Fruit fly (Drosophila melanogaster) whole organism, embryonic: Measurements from ENCODE around the gene CG7332.

Experiments
- ATbp ChIP-seq: fragments of 200-800 bp; sonication (Bioruptor generic); optimal IDR thresholded peaks from 2 replicates; lab custom pipeline; 2017; ENCODE audit warnings: missing biosample characterization, mild to moderate bottlenecking, missing genetic modification characterization, missing genetic modification reagents
- CG12219 ChIP-seq: fragments of 200-800 bp; sonication (Bioruptor generic); optimal IDR thresholded peaks from 3 replicates; lab custom pipeline; 2018; ENCODE audit warnings: missing biosample characterization, mild to moderate bottlenecking, missing genetic modification characterization
- CG12769 ChIP-seq: fragments of 200-800 bp; sonication (Bioruptor generic); optimal IDR thresholded peaks from 2 replicates; lab custom pipeline; 2019; ENCODE audit warnings: missing biosample characterization, mild to moderate bottlenecking, missing genetic modification characterization, moderate library complexity
- CG13894 ChIP-seq: fragments of 200-800 bp; sonication (Bioruptor generic); optimal IDR thresholded peaks from 3 replicates; lab custom pipeline; 2018; ENCODE audit warnings: missing biosample characterization, mild to moderate bottlenecking, missing genetic modification characterization, moderate library complexity
- CG14667 ChIP-seq: fragments of 200-800 bp; sonication (Bioruptor generic); IDR thresholded peaks from 2 replicates; pipeline ENCODE4 v1.3.6; 2022; ENCODE audit warnings: missing biosample characterization, missing genetic modification characterization
- CG15011 ChIP-seq: fragments of 200-800 bp; sonication (Bioruptor generic); optimal IDR thresholded peaks from 3 replicates; lab custom pipeline; 2018; ENCODE audit warnings: missing biosample characterization, mild to moderate bottlenecking, missing genetic modification characterization
- CG15479 ChIP-seq: fragments of 200-800 bp; sonication (Bioruptor generic); optimal IDR thresholded peaks from 3 replicates; lab custom pipeline; 2019; ENCODE audit warnings: missing biosample characterization, mild to moderate bottlenecking, missing genetic modification characterization, moderate library complexity
- CG2889 ChIP-seq: fragments of 200-800 bp; sonication (Bioruptor generic); IDR thresholded peaks from 3 replicates; pipeline ENCODE4 v1.3.6; 2022; ENCODE audit warnings: missing biosample characterization, missing genetic modification characterization
- CG30020 ChIP-seq: fragments of 200-800 bp; optimal IDR thresholded peaks from 2 replicates; lab custom pipeline; 2019; ENCODE audit warnings: missing biosample characterization, mild to moderate bottlenecking, missing genetic modification characterization, moderate library complexity
- CG32772 ChIP-seq: fragments of 200-800 bp; sonication (Bioruptor generic); IDR thresholded peaks from 2 replicates; pipeline ENCODE4 v1.3.6; 2022; ENCODE audit warnings: missing biosample characterization, missing genetic modification characterization
- CG3407 ChIP-seq: fragments of 200-800 bp; sonication (Bioruptor generic); optimal IDR thresholded peaks from 2 replicates; lab custom pipeline; 2018; ENCODE audit warnings: missing biosample characterization, mild to moderate bottlenecking, missing genetic modification characterization
- CG7357 ChIP-seq: fragments of 200-800 bp; sonication (Bioruptor generic); IDR thresholded peaks from 3 replicates; pipeline ENCODE4 v1.3.6; 2022; ENCODE audit warnings: missing biosample characterization, missing genetic modification characterization
- CG7556 ChIP-seq: fragments of 200-800 bp; sonication (Bioruptor generic); optimal IDR thresholded peaks from 2 replicates; lab custom pipeline; 2017; ENCODE audit warnings: missing biosample characterization, mild to moderate bottlenecking, missing genetic modification characterization
- CG7839 ChIP-seq: fragments of 200-800 bp; sonication (Bioruptor generic); optimal IDR thresholded peaks from 3 replicates; lab custom pipeline; 2018; ENCODE audit warnings: missing biosample characterization, mild to moderate bottlenecking, missing genetic modification characterization, moderate library complexity
- CG8089 ChIP-seq: fragments of 200-800 bp; sonication (Bioruptor generic); optimal IDR thresholded peaks from 3 replicates; lab custom pipeline; 2016; ENCODE audit warnings: missing biosample characterization, missing genetic modification characterization
- CG8478 ChIP-seq: fragments of >200 bp; optimal IDR thresholded peaks from 2 replicates; lab custom pipeline; 2018
- CG9215 ChIP-seq: fragments of 200-800 bp; sonication (Bioruptor generic); IDR thresholded peaks from 2 replicates; pipeline ENCODE4 v1.3.6; 2022; ENCODE audit warnings: missing biosample characterization, missing genetic modification characterization
- Chrac-16 ChIP-seq: fragments of 200-800 bp; sonication (Bioruptor generic); optimal IDR thresholded peaks from 3 replicates; lab custom pipeline; 2016; ENCODE audit warnings: missing biosample characterization, missing genetic modification characterization
- Dbx ChIP-seq: fragments of 200-800 bp; sonication (Bioruptor generic); IDR thresholded peaks from 3 replicates; pipeline ENCODE4 v1.3.6; 2022; ENCODE audit warnings: missing biosample characterization, missing genetic modification characterization
- Eip74EF ChIP-seq, 2 experiments: fragments of 200-800 bp in 1 of 2; fragments of >200 bp in 1 of 2; sonication (Bioruptor generic) in 1 of 2; optimal IDR thresholded peaks; 2 replicates each; lab custom pipeline; 2017 to 2019; ENCODE audit warnings: missing biosample characterization in 2 of 2, missing genetic modification characterization in 2 of 2, mild to moderate bottlenecking in 1 of 2, moderate library complexity in 1 of 2
- H15 ChIP-seq: fragments of 200-800 bp; sonication (Bioruptor generic); IDR thresholded peaks from 3 replicates; pipeline ENCODE4 v1.3.6; 2022; ENCODE audit warnings: missing biosample characterization, missing genetic modification characterization
- Lim3 ChIP-seq: fragments of 200-800 bp; sonication (Bioruptor generic); IDR thresholded peaks from 2 replicates; pipeline ENCODE4 v1.3.6; 2022; ENCODE audit warnings: missing biosample characterization, missing genetic modification characterization
- Mad ChIP-seq: fragments of 200-800 bp; sonication (Bioruptor generic); optimal IDR thresholded peaks from 2 replicates; lab custom pipeline; 2016; ENCODE audit warnings: missing biosample characterization, missing genetic modification characterization
- Max ChIP-seq: fragments of 200-800 bp; sonication (Bioruptor generic); optimal IDR thresholded peaks from 2 replicates; lab custom pipeline; 2016; ENCODE audit warnings: missing biosample characterization, mild to moderate bottlenecking, missing genetic modification characterization
- Ptx1 ChIP-seq: fragments of 200-800 bp; sonication (Bioruptor generic); IDR thresholded peaks from 2 replicates; pipeline ENCODE4 v1.3.6; 2022; ENCODE audit warnings: missing biosample characterization, missing genetic modification characterization
- Side ChIP-seq: fragments of 200-800 bp; sonication (Bioruptor generic); optimal IDR thresholded peaks from 2 replicates; lab custom pipeline; 2016; ENCODE audit warnings: missing biosample characterization, missing genetic modification characterization
- Trl ChIP-seq, 3 experiments: fragments of >200 bp in 2 of 3; fragments of 200-800 bp in 1 of 3; sonication (Bioruptor generic) in 1 of 3; optimal IDR thresholded peaks; 2 replicates in 1 of 3; 3 replicates in 2 of 3; lab custom pipeline; 2016 to 2017; ENCODE audit warnings: missing biosample characterization in 1 of 3, missing genetic modification characterization in 1 of 3
- Vsx1 ChIP-seq: fragments of 200-800 bp; sonication (Bioruptor generic); optimal IDR thresholded peaks from 2 replicates; lab custom pipeline; 2017; ENCODE audit warnings: missing biosample characterization, mild to moderate bottlenecking, missing genetic modification characterization, missing genetic modification reagents
- Xbp1 ChIP-seq: fragments of 200-800 bp; sonication (Bioruptor generic); optimal IDR thresholded peaks from 3 replicates; lab custom pipeline; 2016; ENCODE audit warnings: missing biosample characterization, mild to moderate bottlenecking, missing genetic modification characterization
- Xrp1 ChIP-seq: fragments of 200-800 bp; sonication (Bioruptor generic); IDR thresholded peaks from 2 replicates; pipeline ENCODE4 v1.3.6; 2022; ENCODE audit warnings: missing biosample characterization, missing genetic modification characterization
- ato ChIP-seq: fragments of 200-800 bp; sonication (Bioruptor generic); IDR thresholded peaks from 2 replicates; pipeline ENCODE4 v1.3.6; 2022; ENCODE audit warnings: missing biosample characterization, missing genetic modification characterization; ENCODE audit not compliant: partially characterized antibody
- bab2 ChIP-seq: fragments of 200-800 bp; sonication (Bioruptor generic); optimal IDR thresholded peaks from 2 replicates; lab custom pipeline; 2016; ENCODE audit warnings: missing biosample characterization, missing genetic modification characterization
- dmrt99B ChIP-seq: fragments of 200-800 bp; sonication (Bioruptor generic); optimal IDR thresholded peaks from 2 replicates; lab custom pipeline; 2018; ENCODE audit warnings: missing biosample characterization, mild to moderate bottlenecking, missing genetic modification characterization, moderate library complexity
- gcm ChIP-seq: fragments of 200-800 bp; sonication (Bioruptor generic); optimal IDR thresholded peaks from 2 replicates; lab custom pipeline; 2019; ENCODE audit warnings: missing biosample characterization, mild to moderate bottlenecking, missing genetic modification characterization, moderate library complexity
- grau ChIP-seq: fragments of 200-800 bp; optimal IDR thresholded peaks from 3 replicates; lab custom pipeline; 2019; ENCODE audit warnings: missing biosample characterization, mild to moderate bottlenecking, missing genetic modification characterization, moderate library complexity
- ham ChIP-seq: fragments of 200-800 bp; sonication (Bioruptor generic); IDR thresholded peaks from 2 replicates; pipeline ENCODE4 v1.3.6; 2022; ENCODE audit warnings: missing biosample characterization, missing genetic modification characterization
- jigr1 ChIP-seq: fragments of 200-800 bp; sonication (Bioruptor generic); IDR thresholded peaks from 3 replicates; pipeline ENCODE4 v1.3.6; 2022; ENCODE audit warnings: missing biosample characterization, missing genetic modification characterization
- kni ChIP-seq: fragments of 200-800 bp; sonication (Bioruptor generic); optimal IDR thresholded peaks from 3 replicates; lab custom pipeline; 2017; ENCODE audit warnings: mild to moderate bottlenecking, missing biosample characterization, missing genetic modification reagents, missing genetic modification characterization
- lilli ChIP-seq: fragments of 200-800 bp; sonication (Bioruptor generic); optimal IDR thresholded peaks from 3 replicates; lab custom pipeline; 2016; ENCODE audit warnings: missing biosample characterization, missing genetic modification characterization
- oc ChIP-seq: fragments of 200-800 bp; sonication (Bioruptor generic); optimal IDR thresholded peaks from 2 replicates; lab custom pipeline; 2018; ENCODE audit warnings: missing biosample characterization, mild to moderate bottlenecking, missing genetic modification characterization, moderate library complexity
- org-1 ChIP-seq: fragments of 200-800 bp; sonication (Bioruptor generic); optimal IDR thresholded peaks from 2 replicates; lab custom pipeline; 2017; ENCODE audit warnings: missing biosample characterization, missing genetic modification characterization
- pan ChIP-seq, 4 experiments: fragments of >200 bp in 3 of 4; fragments of 200-800 bp in 1 of 4; sonication (Bioruptor generic) in 1 of 4; optimal IDR thresholded peaks in 3 of 4; IDR thresholded peaks in 1 of 4; 2 replicates each; pipeline versions ENCODE4 v1.3.6 to Lab custom; 2017 to 2022; ENCODE audit warnings: missing biosample characterization in 2 of 4, missing genetic modification characterization in 2 of 4, mixed read lengths in 1 of 4
- pb ChIP-seq: fragments of 200-800 bp; sonication (Bioruptor generic); optimal IDR thresholded peaks from 3 replicates; lab custom pipeline; 2016; ENCODE audit warnings: missing biosample characterization, missing genetic modification characterization
- peb ChIP-seq: fragments of 200-800 bp; sonication (Bioruptor generic); IDR thresholded peaks from 2 replicates; pipeline ENCODE4 v1.3.6; 2022; ENCODE audit warnings: missing biosample characterization, missing genetic modification characterization
- ro ChIP-seq: fragments of 200-800 bp; sonication (Bioruptor generic); IDR thresholded peaks from 2 replicates; pipeline ENCODE4 v1.3.6; 2022; ENCODE audit warnings: missing biosample characterization, missing genetic modification characterization
- schlank ChIP-seq: fragments of 200-800 bp; sonication (Bioruptor generic); optimal IDR thresholded peaks from 2 replicates; lab custom pipeline; 2018; ENCODE audit warnings: missing biosample characterization, mild to moderate bottlenecking, missing genetic modification characterization
- sd ChIP-seq: fragments of 200-800 bp; sonication (Bioruptor generic); optimal IDR thresholded peaks from 3 replicates; lab custom pipeline; 2018; ENCODE audit warnings: missing biosample characterization, mild to moderate bottlenecking, missing genetic modification characterization, moderate library complexity
- unpg ChIP-seq: fragments of 200-800 bp; sonication (Bioruptor generic); optimal IDR thresholded peaks from 3 replicates; lab custom pipeline; 2018; ENCODE audit warnings: missing biosample characterization, mild to moderate bottlenecking, missing genetic modification characterization, moderate library complexity
- vvl ChIP-seq: fragments of 200-800 bp; sonication (Bioruptor generic); IDR thresholded peaks from 2 replicates; pipeline ENCODE4 v1.3.6; 2022; ENCODE audit warnings: missing biosample characterization, missing genetic modification characterization

The CG7332 gene

dm6 chrX:18837046-18837445 lies 47.3 kb upstream of the CG7332 start (continued):
- TF ChIP-seq H15 (GFP tag; lab: Robert Waterston, UW) (0 out of 3 replicates have a peak, but pooled peaks have one; percentile 56), CG15479 (GFP tag; lab: Kevin White, UChicago) (no peak), Chrac-16 (GFP tag; lab: Kevin White, UChicago) (peak; percentile 28), Vsx1 (GFP tag; lab: Kevin White, UChicago) (peak; percentile 12), Side (peak; percentile 22), jigr1 (GFP tag; lab: Robert Waterston, UW) (peak; percentile 72; the same call in 1 of the 3 replicates), lilli (GFP tag; lab: Kevin White, UChicago) (peak; percentile 32), ro (GFP tag; lab: Robert Waterston, UW) (0 out of 2 replicates have a peak, but pooled peaks have one; percentile 22), CG8478 (no peak), pan (optimal IDR thresholded peaks at IDR 0.05; lab: Kevin White, UChicago) (peak in 1 of 2 experiments; percentile 35), pan (GFP tag; optimal IDR thresholded peaks at IDR 0.05 in 1 of 2, IDR thresholded peaks at IDR 0.05 in 1 of 2) (peak in 1 of 2 experiments; percentile 71), kni (GFP tag; lab: Kevin White, UChicago) (no peak), CG7839 (tag; lab: Kevin White, UChicago) (peak; percentile 60), Ptx1 (GFP tag; lab: Robert Waterston, UW) (peak; percentile 77), CG13894 (no peak), Trl (optimal IDR thresholded peaks at IDR 0.05; lab: Kevin White, UChicago) (no peak), Trl (GFP tag; optimal IDR thresholded peaks at IDR 0.05; lab: Kevin White, UChicago) (peak; percentile 35), vvl (GFP tag; lab: Robert Waterston, UW) (peak; percentile 46; the same call in 1 of the 2 replicates), peb (GFP tag; lab: Robert Waterston, UW) (no peak), CG15011 (GFP tag; lab: Kevin White, UChicago) (no peak), schlank (tag; lab: Kevin White, UChicago) (peak; percentile 3), Eip74EF (GFP tag; optimal IDR thresholded peaks at IDR 0.05; lab: Kevin White, UChicago) (peak in 1 of 2 experiments; percentile 27), Xbp1 (GFP tag; lab: Kevin White, UChicago) (peak; percentile 58), CG7357 (GFP tag; lab: Robert Waterston, UW) (peak; percentile 48; the same call in 1 of the 3 replicates), CG9215 (GFP tag; lab: Robert Waterston, UW) (peak; percentile 45), org-1 (GFP tag; lab: Kevin White, UChicago) (peak; percentile 2), unpg (GFP tag; lab: Kevin White, UChicago) (peak; percentile 46), CG30020 (tag; lab: Kevin White, UChicago) (peak; percentile 9), dmrt99B (peak; percentile 59), ato (GFP tag; lab: Robert Waterston, UW) (no peak), CG3407 (GFP tag; lab: Kevin White, UChicago) (peak; percentile 2), Mad (GFP tag; lab: Kevin White, UChicago) (no peak), Dbx (GFP tag; lab: Robert Waterston, UW) (no peak), Max (GFP tag; lab: Kevin White, UChicago) (no peak), CG8089 (GFP tag; lab: Kevin White, UChicago) (no peak), pb (no peak), ham (GFP tag; lab: Robert Waterston, UW) (no peak), CG12219 (GFP tag; lab: Kevin White, UChicago) (peak; percentile 56), CG12769 (tag; lab: Kevin White, UChicago) (peak; percentile 73), oc (no peak), Xrp1 (GFP tag; lab: Robert Waterston, UW) (peak; percentile 73), grau (tag; lab: Kevin White, UChicago) (peak; percentile 57), sd (peak; percentile 14), bab2 (GFP tag; lab: Kevin White, UChicago) (peak; percentile 33), Lim3 (GFP tag; lab: Robert Waterston, UW) (peak; percentile 33; the same call in 1 of the 2 replicates), CG7556 (GFP tag; lab: Kevin White, UChicago) (peak; percentile 12), CG14667 (GFP tag; lab: Robert Waterston, UW) (0 out of 2 replicates have a peak, but pooled peaks have one; percentile 21), gcm (peak; percentile 10), CG32772 (GFP tag; lab: Robert Waterston, UW) (peak; percentile 45; the same call in 1 of the 2 replicates), ATbp (GFP tag; lab: Kevin White, UChicago) (peak; percentile 20), CG2889 (GFP tag; lab: Robert Waterston, UW) (0 out of 3 replicates have a peak, but pooled peaks have one; percentile 28)
